Fruit fly (Drosophila melanogaster) whole organism, embryonic: ENCODE results near the gene Pp2A-29B.
A peak's percentile ranks its signal among the peaks of the same experiment; 100 is the strongest.

ENCODE experiments used
- ATbp ChIP-seq: fragments of 200-800 bp; sonication (Bioruptor generic); optimal IDR thresholded peaks from 2 replicates; lab custom pipeline; 2017; ENCODE audit warnings: missing biosample characterization, mild to moderate bottlenecking, missing genetic modification characterization, missing genetic modification reagents
- Antp ChIP-seq: fragments of 200-800 bp; sonication (Bioruptor generic); optimal IDR thresholded peaks from 3 replicates; lab custom pipeline; 2016; ENCODE audit warnings: missing biosample characterization, missing genetic modification characterization
- Atf-2 ChIP-seq: fragments of 200-800 bp; sonication (Bioruptor generic); optimal IDR thresholded peaks from 2 replicates; lab custom pipeline; 2016; ENCODE audit warnings: missing biosample characterization, missing genetic modification characterization
- B-H1 ChIP-seq: fragments of 200-800 bp; sonication (Bioruptor generic); IDR thresholded peaks from 3 replicates; pipeline ENCODE4 v1.3.6; 2022; ENCODE audit warnings: missing biosample characterization, missing genetic modification characterization
- CG1024 ChIP-seq: fragments of 200-800 bp; sonication (Bioruptor generic); IDR thresholded peaks from 2 replicates; pipeline ENCODE4 v1.3.6; 2022; ENCODE audit warnings: missing biosample characterization, missing genetic modification characterization
- CG10267 ChIP-seq: fragments of 200-800 bp; sonication (Bioruptor generic); optimal IDR thresholded peaks from 2 replicates; lab custom pipeline; 2018; ENCODE audit warnings: missing biosample characterization, mild to moderate bottlenecking, missing genetic modification characterization, moderate library complexity
- CG10462 ChIP-seq: fragments of 200-800 bp; sonication (Bioruptor generic); optimal IDR thresholded peaks from 2 replicates; lab custom pipeline; 2016; ENCODE audit warnings: missing biosample characterization, missing genetic modification characterization
- CG12236 ChIP-seq: fragments of 200-800 bp; sonication (Bioruptor generic); optimal IDR thresholded peaks from 2 replicates; lab custom pipeline; 2016; ENCODE audit warnings: missing biosample characterization, missing genetic modification characterization
- CG12299 ChIP-seq: fragments of 200-800 bp; sonication (Bioruptor generic); optimal IDR thresholded peaks from 2 replicates; lab custom pipeline; 2018; ENCODE audit warnings: missing biosample characterization, mild to moderate bottlenecking, missing genetic modification characterization
- CG12659 ChIP-seq: fragments of 200-800 bp; sonication (Bioruptor generic); optimal IDR thresholded peaks from 3 replicates; lab custom pipeline; 2017; ENCODE audit warnings: mild to moderate bottlenecking, missing biosample characterization, missing genetic modification reagents, missing genetic modification characterization
- CG14014 ChIP-seq: fragments of 200-800 bp; sonication (Bioruptor generic); IDR thresholded peaks from 2 replicates; pipeline ENCODE4 v1.3.6; 2022; ENCODE audit warnings: missing biosample characterization, missing genetic modification characterization
- CG15269 ChIP-seq: fragments of 200-800 bp; sonication (Bioruptor generic); optimal IDR thresholded peaks from 2 replicates; lab custom pipeline; 2018; ENCODE audit warnings: missing biosample characterization, mild to moderate bottlenecking, missing genetic modification characterization, moderate library complexity
- CG15479 ChIP-seq: fragments of 200-800 bp; sonication (Bioruptor generic); optimal IDR thresholded peaks from 3 replicates; lab custom pipeline; 2019; ENCODE audit warnings: missing biosample characterization, mild to moderate bottlenecking, missing genetic modification characterization, moderate library complexity
- CG17612 ChIP-seq: fragments of 200-800 bp; sonication (Bioruptor generic); IDR thresholded peaks from 2 replicates; pipeline ENCODE4 v1.3.6; 2022; ENCODE audit warnings: missing biosample characterization, missing genetic modification characterization
- CG18476 ChIP-seq: fragments of 200-800 bp; sonication (Bioruptor generic); optimal IDR thresholded peaks from 2 replicates; lab custom pipeline; 2016; ENCODE audit warnings: missing biosample characterization, mild to moderate bottlenecking, missing genetic modification characterization
- CG30431 ChIP-seq: fragments of 200-800 bp; sonication (Bioruptor generic); optimal IDR thresholded peaks from 2 replicates; lab custom pipeline; 2017; ENCODE audit warnings: missing biosample characterization, missing genetic modification characterization
- CG3838 ChIP-seq: fragments of 200-800 bp; sonication (Bioruptor generic); optimal IDR thresholded peaks from 3 replicates; lab custom pipeline; 2016; ENCODE audit warnings: missing biosample characterization, missing genetic modification characterization
- CG5180 ChIP-seq: fragments of 200-800 bp; sonication (Bioruptor generic); optimal IDR thresholded peaks from 3 replicates; lab custom pipeline; 2017; ENCODE audit warnings: missing biosample characterization, missing genetic modification characterization, mild to moderate bottlenecking, moderate library complexity, missing genetic modification reagents
- CG5245 ChIP-seq: fragments of 200-800 bp; sonication (Bioruptor generic); optimal IDR thresholded peaks from 3 replicates; lab custom pipeline; 2016; ENCODE audit warnings: missing biosample characterization, missing genetic modification characterization
- CG5953 ChIP-seq: fragments of 200-800 bp; sonication (Bioruptor generic); IDR thresholded peaks from 2 replicates; pipeline ENCODE4 v1.3.6; 2022; ENCODE audit warnings: missing biosample characterization, missing genetic modification characterization
- CG8281 ChIP-seq: fragments of 200-800 bp; sonication (Bioruptor generic); optimal IDR thresholded peaks from 2 replicates; lab custom pipeline; 2018; ENCODE audit warnings: missing biosample characterization, mild to moderate bottlenecking, missing genetic modification characterization, moderate library complexity
- CG8290 ChIP-seq, 3 experiments: fragments of 200-800 bp; sonication (Bioruptor generic); optimal IDR thresholded peaks; 2 replicates each; lab custom pipeline; 2016 to 2019; ENCODE audit warnings: missing biosample characterization in 3 of 3, missing genetic modification characterization in 3 of 3, mild to moderate bottlenecking in 2 of 3, moderate library complexity in 1 of 3
- CG9727 ChIP-seq: fragments of 200-800 bp; sonication (Bioruptor generic); optimal IDR thresholded peaks from 3 replicates; lab custom pipeline; 2017; ENCODE audit warnings: missing biosample characterization, mild to moderate bottlenecking, missing genetic modification characterization
- D ChIP-seq, 2 experiments: fragments of 200-800 bp in 1 of 2; fragments of >200 bp in 1 of 2; sonication (Bioruptor generic) in 1 of 2; optimal IDR thresholded peaks; 2 replicates in 1 of 2; 3 replicates in 1 of 2; lab custom pipeline; 2017; ENCODE audit warnings: mild to moderate bottlenecking in 1 of 2, missing biosample characterization in 1 of 2, missing genetic modification characterization in 1 of 2, missing genetic modification reagents in 1 of 2
- Dek ChIP-seq: fragments of 200-800 bp; sonication (Bioruptor generic); optimal IDR thresholded peaks from 3 replicates; lab custom pipeline; 2019; ENCODE audit warnings: missing biosample characterization, mild to moderate bottlenecking, missing genetic modification characterization, moderate library complexity
- Fer3 ChIP-seq: fragments of 200-800 bp; sonication (Bioruptor generic); optimal IDR thresholded peaks from 2 replicates; lab custom pipeline; 2018; ENCODE audit warnings: missing biosample characterization, mild to moderate bottlenecking, missing genetic modification characterization, moderate library complexity
- HLH54F ChIP-seq: fragments of 200-800 bp; sonication (Bioruptor generic); optimal IDR thresholded peaks from 3 replicates; lab custom pipeline; 2016; ENCODE audit warnings: missing biosample characterization, missing genetic modification characterization
- Hey ChIP-seq: fragments of 200-800 bp; sonication (Bioruptor generic); optimal IDR thresholded peaks from 3 replicates; lab custom pipeline; 2018; ENCODE audit warnings: missing biosample characterization, mild to moderate bottlenecking, missing genetic modification characterization
- Hmr ChIP-seq: fragments of 200-800 bp; sonication (Bioruptor generic); optimal IDR thresholded peaks from 3 replicates; lab custom pipeline; 2017; ENCODE audit warnings: mild to moderate bottlenecking, missing biosample characterization, missing genetic modification reagents, missing genetic modification characterization
- Hmx ChIP-seq: fragments of 200-800 bp; sonication (Bioruptor generic); optimal IDR thresholded peaks from 2 replicates; lab custom pipeline; 2016; ENCODE audit warnings: missing biosample characterization, missing genetic modification characterization
- Mrtf ChIP-seq: fragments of 200-800 bp; sonication (Bioruptor generic); IDR thresholded peaks from 3 replicates; pipeline ENCODE4 v1.3.6; 2022; ENCODE audit warnings: missing biosample characterization, missing genetic modification characterization
- NK7.1 ChIP-seq: fragments of 200-800 bp; sonication (Bioruptor generic); optimal IDR thresholded peaks from 3 replicates; lab custom pipeline; 2016; ENCODE audit warnings: missing biosample characterization, missing genetic modification characterization
- Nf-YB ChIP-seq: fragments of 200-800 bp; sonication (Bioruptor generic); optimal IDR thresholded peaks from 3 replicates; lab custom pipeline; 2019; ENCODE audit warnings: missing biosample characterization, mild to moderate bottlenecking, missing genetic modification characterization, moderate library complexity
- NfI ChIP-seq: fragments of 200-800 bp; sonication (Bioruptor generic); optimal IDR thresholded peaks from 3 replicates; lab custom pipeline; 2018; ENCODE audit warnings: missing biosample characterization, mild to moderate bottlenecking, missing genetic modification characterization, moderate library complexity
- Oaz ChIP-seq: fragments of 200-800 bp; sonication (Bioruptor generic); IDR thresholded peaks from 2 replicates; pipeline ENCODE4 v1.3.6; 2022; ENCODE audit warnings: missing biosample characterization, missing genetic modification characterization
- en ChIP-seq: fragments of 200-800 bp; sonication (Bioruptor generic); optimal IDR thresholded peaks from 2 replicates; lab custom pipeline; 2016; ENCODE audit warnings: missing biosample characterization, missing genetic modification characterization
- fru ChIP-seq: fragments of >200 bp; optimal IDR thresholded peaks from 2 replicates; lab custom pipeline; 2017
- fu2 ChIP-seq: fragments of 200-800 bp; sonication (Bioruptor generic); optimal IDR thresholded peaks from 2 replicates; lab custom pipeline; 2016; ENCODE audit warnings: missing biosample characterization, missing genetic modification characterization
- insv ChIP-seq, 2 experiments: fragments of 200-800 bp; sonication (Bioruptor generic); optimal IDR thresholded peaks; 3 replicates each; lab custom pipeline; 2016 to 2018; ENCODE audit warnings: missing biosample characterization in 2 of 2, missing genetic modification characterization in 2 of 2
- lmd ChIP-seq: fragments of 200-800 bp; sonication (Bioruptor generic); IDR thresholded peaks from 2 replicates; pipeline ENCODE4 v1.3.6; 2022; ENCODE audit warnings: missing biosample characterization, missing genetic modification characterization
- mam ChIP-seq: fragments of 200-800 bp; sonication (Bioruptor generic); optimal IDR thresholded peaks from 3 replicates; lab custom pipeline; 2016; ENCODE audit warnings: missing biosample characterization, missing genetic modification characterization
- nau ChIP-seq: fragments of 200-800 bp; sonication (Bioruptor generic); optimal IDR thresholded peaks from 3 replicates; lab custom pipeline; 2017; ENCODE audit warnings: missing biosample characterization, mild to moderate bottlenecking, missing genetic modification characterization, missing genetic modification reagents
- onecut ChIP-seq: fragments of 200-800 bp; sonication (Bioruptor generic); IDR thresholded peaks from 2 replicates; pipeline ENCODE4 v1.3.6; 2022; ENCODE audit warnings: missing biosample characterization, missing genetic modification characterization
- pum ChIP-seq: fragments of 200-800 bp; sonication (Bioruptor generic); optimal IDR thresholded peaks from 2 replicates; lab custom pipeline; 2016; ENCODE audit warnings: missing biosample characterization, missing genetic modification characterization
- rib ChIP-seq: fragments of 200-800 bp; sonication (Bioruptor generic); IDR thresholded peaks from 2 replicates; pipeline ENCODE4 v1.3.6; 2022; ENCODE audit warnings: missing biosample characterization, missing genetic modification characterization
- schlank ChIP-seq: fragments of 200-800 bp; sonication (Bioruptor generic); optimal IDR thresholded peaks from 2 replicates; lab custom pipeline; 2018; ENCODE audit warnings: missing biosample characterization, mild to moderate bottlenecking, missing genetic modification characterization
- tgo ChIP-seq: fragments of 200-800 bp; sonication (Bioruptor generic); IDR thresholded peaks from 3 replicates; pipeline ENCODE4 v1.3.6; 2022; ENCODE audit warnings: missing biosample characterization, missing genetic modification characterization
- unc-4 ChIP-seq: fragments of 200-800 bp; sonication (Bioruptor generic); IDR thresholded peaks from 2 replicates; pipeline ENCODE4 v1.3.6; 2022; ENCODE audit warnings: missing biosample characterization, missing genetic modification characterization; ENCODE audit not compliant: partially characterized antibody

Pp2A-29B gene

DNA sequence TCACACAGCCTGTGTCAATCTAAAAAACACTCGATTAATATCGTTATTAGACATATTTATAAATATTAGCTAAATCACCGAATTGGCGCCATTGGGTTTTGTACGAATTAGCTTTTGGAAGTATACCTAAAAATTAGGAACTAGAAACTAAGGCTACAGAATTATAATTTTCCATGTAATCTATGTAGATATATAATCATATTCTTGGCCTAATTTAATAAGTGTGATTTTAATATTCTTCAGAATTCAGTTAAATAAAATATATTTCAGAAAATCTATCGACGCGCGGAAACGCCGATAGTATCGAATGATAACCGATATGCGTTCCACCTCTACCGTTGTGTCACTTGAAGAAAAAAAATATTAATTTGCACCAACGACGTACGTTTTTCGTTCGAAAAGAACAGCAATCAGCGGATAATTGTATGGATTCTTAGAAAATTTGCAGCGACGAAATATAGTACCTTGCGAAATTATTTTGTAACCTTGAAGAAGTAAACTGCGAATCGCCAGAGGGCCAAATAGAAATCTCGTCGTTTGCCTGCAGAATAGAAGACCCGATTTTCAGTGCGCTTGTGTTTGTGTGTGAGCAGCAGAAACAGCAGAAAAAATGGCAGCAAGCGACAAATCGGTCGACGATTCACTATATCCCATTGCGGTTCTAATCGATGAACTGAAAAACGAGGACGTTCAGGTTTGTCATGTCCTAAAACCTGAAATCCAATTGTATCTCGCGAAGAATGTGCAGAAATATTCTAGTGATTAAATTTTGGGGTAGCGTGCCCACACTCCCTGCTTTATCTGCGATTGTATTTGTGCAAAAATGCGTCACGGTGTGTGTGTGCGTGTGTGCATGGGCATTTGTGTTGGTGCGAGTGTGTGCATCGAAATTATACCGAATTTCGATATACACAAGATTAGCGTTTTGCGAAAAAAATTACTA is at the start of gene Pp2A-29B (continued):
- peak; percentile 37 for TF ChIP-seq CG15479
- TF ChIP-seq CG3838: no peak
- peak; percentile 61 for TF ChIP-seq CG9727
- TF ChIP-seq NfI (GFP tag; lab: Kevin White, UChicago): peak; percentile 15
- TF ChIP-seq CG17612 (GFP tag; lab: Robert Waterston, UW): no peak
- no peak for TF ChIP-seq fu2 (GFP tag; lab: Kevin White, UChicago)
- no peak for TF ChIP-seq pum
- TF ChIP-seq fru: no peak
- TF ChIP-seq schlank (tag; lab: Kevin White, UChicago): no peak
- peak; percentile 69 for TF ChIP-seq CG12659 (GFP tag; lab: Kevin White, UChicago)
- TF ChIP-seq Hmx: no peak
- no peak for TF ChIP-seq rib
- no peak for TF ChIP-seq CG12236 (GFP tag; lab: Kevin White, UChicago)
- no peak for TF ChIP-seq CG14014 (GFP tag; lab: Robert Waterston, UW)
- TF ChIP-seq Oaz (GFP tag; lab: Robert Waterston, UW): no peak
- TF ChIP-seq CG8290 (GFP tag; optimal IDR thresholded peaks at IDR 0.05; lab: Kevin White, UChicago): peak; percentile 13
- TF ChIP-seq CG8290 (tag; optimal IDR thresholded peaks at IDR 0.05; lab: Kevin White, UChicago): no peak
- TF ChIP-seq CG15269 (tag; lab: Kevin White, UChicago): peak; percentile 9
- peak; percentile 25 for TF ChIP-seq mam
- TF ChIP-seq insv (GFP tag; optimal IDR thresholded peaks at IDR 0.05; lab: Kevin White, UChicago): peak in 1 of 2 experiments; percentile 25
- no peak for TF ChIP-seq NK7.1 (GFP tag; lab: Kevin White, UChicago)
- no peak for TF ChIP-seq CG5180
- TF ChIP-seq CG10267 (tag; lab: Kevin White, UChicago): peak; percentile 62
- peak; percentile 12 for TF ChIP-seq Dek (tag; lab: Kevin White, UChicago)
- no peak for TF ChIP-seq ATbp (GFP tag; lab: Kevin White, UChicago)
- TF ChIP-seq B-H1: no peak
- TF ChIP-seq Hey (tag; lab: Kevin White, UChicago): no peak
- TF ChIP-seq HLH54F (GFP tag; lab: Kevin White, UChicago): no peak
- TF ChIP-seq Atf-2 (GFP tag; lab: Kevin White, UChicago): no peak
- no peak for TF ChIP-seq CG5953 (GFP tag; lab: Robert Waterston, UW)
- no peak for TF ChIP-seq Fer3 (tag; lab: Kevin White, UChicago)
- no peak for TF ChIP-seq CG5245 (GFP tag; lab: Kevin White, UChicago)
- no peak for TF ChIP-seq tgo
- TF ChIP-seq en: no peak
- no peak for TF ChIP-seq CG1024 (GFP tag; lab: Robert Waterston, UW)
- no peak for TF ChIP-seq nau (GFP tag; lab: Kevin White, UChicago)
- no peak for TF ChIP-seq CG8281 (tag; lab: Kevin White, UChicago)
- no peak; the same call in 1 of the 2 replicates for TF ChIP-seq lmd (GFP tag; lab: Robert Waterston, UW)
- TF ChIP-seq CG30431: no peak
- no peak for TF ChIP-seq Nf-YB (GFP tag; lab: Kevin White, UChicago)
- peak; percentile 4 for TF ChIP-seq Hmr (GFP tag; lab: Kevin White, UChicago)
- no peak for TF ChIP-seq Antp (GFP tag; lab: Kevin White, UChicago)
- peak; percentile 15 for TF ChIP-seq CG18476
- peak; percentile 7 for TF ChIP-seq CG10462 (GFP tag; lab: Kevin White, UChicago)
- TF ChIP-seq unc-4 (GFP tag; lab: Robert Waterston, UW): peak; percentile 98
- TF ChIP-seq onecut: no peak
- no peak for TF ChIP-seq CG12299 (tag; lab: Kevin White, UChicago)
- no peak for TF ChIP-seq D (optimal IDR thresholded peaks at IDR 0.05; lab: Kevin White, UChicago)
- no peak for TF ChIP-seq D (GFP tag; optimal IDR thresholded peaks at IDR 0.05; lab: Kevin White, UChicago)
- TF ChIP-seq Mrtf (GFP tag; lab: Robert Waterston, UW): no peak
